Fruit fly (Drosophila melanogaster) whole organism, embryonic: ENCODE data around the gene trk.

ENCODE experiments used
- C15 ChIP-seq: fragments of 200-800 bp; sonication (Bioruptor generic); IDR thresholded peaks from 3 replicates; pipeline ENCODE4 v1.3.6; 2022; ENCODE audit warnings: missing biosample characterization, missing genetic modification characterization
- CG1024 ChIP-seq: fragments of 200-800 bp; sonication (Bioruptor generic); IDR thresholded peaks from 2 replicates; pipeline ENCODE4 v1.3.6; 2022; ENCODE audit warnings: missing biosample characterization, missing genetic modification characterization
- CG10366 ChIP-seq: fragments of 200-800 bp; sonication (Bioruptor generic); IDR thresholded peaks from 2 replicates; pipeline ENCODE4 v1.3.6; 2022; ENCODE audit warnings: missing biosample characterization, missing genetic modification characterization
- CG15514 ChIP-seq: fragments of 200-800 bp; sonication (Bioruptor generic); optimal IDR thresholded peaks from 3 replicates; lab custom pipeline; 2017; ENCODE audit warnings: missing biosample characterization, missing genetic modification characterization, mild to moderate bottlenecking, moderate library complexity, missing genetic modification reagents
- CG17361 ChIP-seq: fragments of 200-800 bp; sonication (Bioruptor generic); IDR thresholded peaks from 3 replicates; pipeline ENCODE4 v1.3.6; 2022; ENCODE audit warnings: missing biosample characterization, missing genetic modification characterization
- CG17802 ChIP-seq: fragments of 200-800 bp; sonication (Bioruptor generic); optimal IDR thresholded peaks from 2 replicates; lab custom pipeline; 2018; ENCODE audit warnings: missing biosample characterization, mild to moderate bottlenecking, missing genetic modification characterization, moderate library complexity
- CG18262 ChIP-seq: fragments of 200-800 bp; optimal IDR thresholded peaks from 3 replicates; lab custom pipeline; 2019; ENCODE audit warnings: missing biosample characterization, mild to moderate bottlenecking, missing genetic modification characterization, moderate library complexity
- CG2120 ChIP-seq: fragments of 200-800 bp; sonication (Bioruptor generic); optimal IDR thresholded peaks from 3 replicates; lab custom pipeline; 2016; ENCODE audit warnings: missing biosample characterization, missing genetic modification characterization
- CG31441 ChIP-seq: fragments of 200-800 bp; sonication (Bioruptor generic); IDR thresholded peaks from 2 replicates; pipeline ENCODE4 v1.3.6; 2022; ENCODE audit warnings: missing biosample characterization, missing genetic modification characterization
- CG3995 ChIP-seq: fragments of 200-800 bp; sonication (Bioruptor generic); optimal IDR thresholded peaks from 3 replicates; lab custom pipeline; 2016; ENCODE audit warnings: missing biosample characterization, missing genetic modification characterization
- CG42726 ChIP-seq: fragments of 200-800 bp; sonication (Bioruptor generic); IDR thresholded peaks from 2 replicates; pipeline ENCODE4 v1.3.6; 2022; ENCODE audit warnings: missing biosample characterization, missing genetic modification characterization; ENCODE audit not compliant: partially characterized antibody
- CG4404 ChIP-seq: fragments of 200-800 bp; sonication (Bioruptor generic); IDR thresholded peaks from 2 replicates; pipeline ENCODE4 v1.3.6; 2022; ENCODE audit warnings: missing biosample characterization, missing genetic modification characterization
- CG4617 ChIP-seq: fragments of 200-800 bp; sonication (Bioruptor generic); optimal IDR thresholded peaks from 3 replicates; lab custom pipeline; 2016; ENCODE audit warnings: missing biosample characterization, missing genetic modification characterization, borderline replicate concordance
- CG5245 ChIP-seq: fragments of 200-800 bp; sonication (Bioruptor generic); optimal IDR thresholded peaks from 3 replicates; lab custom pipeline; 2016; ENCODE audit warnings: missing biosample characterization, missing genetic modification characterization
- CG7928 ChIP-seq: fragments of 200-800 bp; sonication (Bioruptor generic); optimal IDR thresholded peaks from 2 replicates; lab custom pipeline; 2017; ENCODE audit warnings: missing biosample characterization, mild to moderate bottlenecking, missing genetic modification characterization
- CG7963 ChIP-seq: fragments of 200-800 bp; sonication (Bioruptor generic); IDR thresholded peaks from 3 replicates; pipeline ENCODE4 v1.3.6; 2022; ENCODE audit warnings: missing biosample characterization, missing genetic modification characterization; ENCODE audit not compliant: partially characterized antibody
- CG9932 ChIP-seq: fragments of 200-800 bp; sonication (Bioruptor generic); IDR thresholded peaks from 2 replicates; pipeline ENCODE4 v1.3.6; 2022; ENCODE audit warnings: missing biosample characterization, missing genetic modification characterization
- Dll ChIP-seq: fragments of 200-800 bp; sonication (Bioruptor generic); IDR thresholded peaks from 4 replicates; pipeline ENCODE4 v1.3.6; 2022; ENCODE audit warnings: missing biosample characterization, missing genetic modification characterization; ENCODE audit not compliant: partially characterized antibody
- Ets65A ChIP-seq: fragments of 200-800 bp; sonication (Bioruptor generic); peaks from one replicate; lab custom pipeline; 2016; ENCODE audit warnings: missing biosample characterization, missing genetic modification characterization
- H2.0 ChIP-seq: fragments of 200-800 bp; sonication (Bioruptor generic); IDR thresholded peaks from 2 replicates; pipeline ENCODE4 v1.3.6; 2022; ENCODE audit warnings: missing biosample characterization, missing genetic modification characterization
- HLH54F ChIP-seq: fragments of 200-800 bp; sonication (Bioruptor generic); optimal IDR thresholded peaks from 3 replicates; lab custom pipeline; 2016; ENCODE audit warnings: missing biosample characterization, missing genetic modification characterization
- HmgZ ChIP-seq: fragments of 200-800 bp; sonication (Bioruptor generic); optimal IDR thresholded peaks from 2 replicates; lab custom pipeline; 2018; ENCODE audit warnings: missing biosample characterization, mild to moderate bottlenecking, missing genetic modification characterization
- MBD-R2 ChIP-seq: fragments of 200-800 bp; sonication (Bioruptor generic); IDR thresholded peaks from 2 replicates; pipeline ENCODE4 v1.3.6; 2022; ENCODE audit warnings: missing biosample characterization, missing genetic modification characterization
- NfI ChIP-seq: fragments of 200-800 bp; sonication (Bioruptor generic); optimal IDR thresholded peaks from 3 replicates; lab custom pipeline; 2018; ENCODE audit warnings: missing biosample characterization, mild to moderate bottlenecking, missing genetic modification characterization, moderate library complexity
- Opbp ChIP-seq: fragments of 200-800 bp; sonication (Bioruptor generic); IDR thresholded peaks from 3 replicates; pipeline ENCODE4 v1.3.6; 2022; ENCODE audit warnings: missing biosample characterization, missing genetic modification characterization; ENCODE audit not compliant: partially characterized antibody
- Rfx ChIP-seq: fragments of 200-800 bp; sonication (Bioruptor generic); IDR thresholded peaks from 2 replicates; pipeline ENCODE4 v1.3.6; 2022; ENCODE audit warnings: missing biosample characterization, missing genetic modification characterization
- Scr ChIP-seq: fragments of 200-800 bp; sonication (Bioruptor generic); IDR thresholded peaks from 2 replicates; pipeline ENCODE4 v1.3.6; 2022; ENCODE audit warnings: missing biosample characterization, missing genetic modification characterization; ENCODE audit not compliant: partially characterized antibody
- Sox100B ChIP-seq: fragments of 200-800 bp; sonication (Bioruptor generic); optimal IDR thresholded peaks from 3 replicates; lab custom pipeline; 2018; ENCODE audit warnings: missing biosample characterization, mild to moderate bottlenecking, missing genetic modification characterization
- Sry-δ ChIP-seq: fragments of 200-800 bp; sonication (Bioruptor generic); optimal IDR thresholded peaks from 2 replicates; lab custom pipeline; 2016; ENCODE audit warnings: missing biosample characterization, missing genetic modification characterization
- Stat92E ChIP-seq, 3 experiments: fragments of >200 bp in 2 of 3; fragments of 200-800 bp in 1 of 3; sonication (Bioruptor generic) in 1 of 3; optimal IDR thresholded peaks; 2 replicates each; lab custom pipeline; 2017 to 2019; ENCODE audit warnings: missing biosample characterization in 3 of 3, missing genetic modification characterization in 3 of 3, mild to moderate bottlenecking in 1 of 3, moderate library complexity in 1 of 3
- amos ChIP-seq: fragments of 200-800 bp; sonication (Bioruptor generic); IDR thresholded peaks from 2 replicates; pipeline ENCODE4 v1.3.6; 2022; ENCODE audit warnings: missing biosample characterization, missing genetic modification characterization; ENCODE audit not compliant: partially characterized antibody
- dysf ChIP-seq: fragments of 200-800 bp; sonication (Bioruptor generic); IDR thresholded peaks from 3 replicates; pipeline ENCODE4 v1.3.6; 2022; ENCODE audit warnings: missing biosample characterization, missing genetic modification characterization
- fu2 ChIP-seq: fragments of 200-800 bp; sonication (Bioruptor generic); optimal IDR thresholded peaks from 2 replicates; lab custom pipeline; 2016; ENCODE audit warnings: missing biosample characterization, missing genetic modification characterization
- grau ChIP-seq: fragments of 200-800 bp; optimal IDR thresholded peaks from 3 replicates; lab custom pipeline; 2019; ENCODE audit warnings: missing biosample characterization, mild to moderate bottlenecking, missing genetic modification characterization, moderate library complexity
- ham ChIP-seq: fragments of 200-800 bp; sonication (Bioruptor generic); IDR thresholded peaks from 2 replicates; pipeline ENCODE4 v1.3.6; 2022; ENCODE audit warnings: missing biosample characterization, missing genetic modification characterization
- her ChIP-seq: fragments of 200-800 bp; sonication (Bioruptor generic); optimal IDR thresholded peaks from 2 replicates; lab custom pipeline; 2016; ENCODE audit warnings: missing biosample characterization, missing genetic modification characterization
- inv ChIP-seq: fragments of 200-800 bp; sonication (Bioruptor generic); IDR thresholded peaks from 2 replicates; pipeline ENCODE4 v1.3.6; 2022; ENCODE audit warnings: missing biosample characterization, missing genetic modification characterization; ENCODE audit not compliant: partially characterized antibody
- nmo ChIP-seq: fragments of 200-800 bp; sonication (Bioruptor generic); optimal IDR thresholded peaks from 2 replicates; lab custom pipeline; 2018; ENCODE audit warnings: missing biosample characterization, mild to moderate bottlenecking, missing genetic modification characterization, moderate library complexity
- nom ChIP-seq: fragments of 200-800 bp; sonication (Bioruptor generic); optimal IDR thresholded peaks from 2 replicates; lab custom pipeline; 2017; ENCODE audit warnings: missing biosample characterization, missing genetic modification characterization, mild to moderate bottlenecking, moderate library complexity, missing genetic modification reagents
- row ChIP-seq: fragments of 200-800 bp; sonication (Bioruptor generic); IDR thresholded peaks from 3 replicates; pipeline ENCODE4 v1.3.6; 2022; ENCODE audit warnings: missing biosample characterization, missing genetic modification characterization
- sd ChIP-seq: fragments of 200-800 bp; sonication (Bioruptor generic); optimal IDR thresholded peaks from 3 replicates; lab custom pipeline; 2018; ENCODE audit warnings: missing biosample characterization, mild to moderate bottlenecking, missing genetic modification characterization, moderate library complexity
- sens ChIP-seq: fragments of 200-800 bp; sonication (Bioruptor generic); peaks from one replicate; lab custom pipeline; 2016; ENCODE audit warnings: missing biosample characterization, missing genetic modification characterization
- sob ChIP-seq: fragments of 200-800 bp; sonication (Bioruptor generic); IDR thresholded peaks from 2 replicates; pipeline ENCODE4 v1.3.6; 2022; ENCODE audit warnings: missing biosample characterization, missing genetic modification characterization
- ssp ChIP-seq: fragments of 200-800 bp; sonication (Bioruptor generic); IDR thresholded peaks from 2 replicates; pipeline ENCODE4 v1.3.6; 2022; ENCODE audit warnings: missing biosample characterization, missing genetic modification characterization
- stwl ChIP-seq: fragments of 200-800 bp; sonication (Bioruptor generic); optimal IDR thresholded peaks from 3 replicates; lab custom pipeline; 2018; ENCODE audit warnings: missing biosample characterization, mild to moderate bottlenecking, missing genetic modification characterization, moderate library complexity
- sug ChIP-seq: fragments of 200-800 bp; optimal IDR thresholded peaks from 2 replicates; lab custom pipeline; 2019; ENCODE audit warnings: missing biosample characterization, mild to moderate bottlenecking, missing genetic modification characterization, moderate library complexity
- trh ChIP-seq: fragments of 200-800 bp; sonication (Bioruptor generic); optimal IDR thresholded peaks from 2 replicates; lab custom pipeline; 2016; ENCODE audit warnings: missing biosample characterization, missing genetic modification characterization
- vvl ChIP-seq: fragments of 200-800 bp; sonication (Bioruptor generic); IDR thresholded peaks from 2 replicates; pipeline ENCODE4 v1.3.6; 2022; ENCODE audit warnings: missing biosample characterization, missing genetic modification characterization

trk gene

dm6 chr2L:10226724-10227407 lies 45.3 kb downstream of the trk start, which contains the start of gene CG5708 (continued):
- TF ChIP-seq CG18262 (tag; lab: Kevin White, UChicago) (peak; percentile 37), ham (GFP tag; lab: Robert Waterston, UW) (no peak), sens (GFP tag; lab: Kevin White, UChicago) (peak; percentile 35), Stat92E (GFP tag; optimal IDR thresholded peaks at IDR 0.05; lab: Kevin White, UChicago) (peak in 1 of 3 experiments; percentile 17), dysf (GFP tag; lab: Robert Waterston, UW) (no peak), Opbp (peak; percentile 75; the same call in 2 of the 3 replicates), NfI (GFP tag; lab: Kevin White, UChicago) (peak; percentile 33), ssp (peak; percentile 87), stwl (tag; lab: Kevin White, UChicago) (peak; percentile 1), sob (GFP tag; lab: Robert Waterston, UW) (0 out of 2 replicates have a peak, but pooled peaks have one; percentile 39), HLH54F (GFP tag; lab: Kevin White, UChicago) (peak; percentile 5), Dll (peak; percentile 40; the same call in 1 of the 4 replicates), MBD-R2 (GFP tag; lab: Robert Waterston, UW) (peak; percentile 58), H2.0 (GFP tag; lab: Robert Waterston, UW) (no peak), inv (GFP tag; lab: Robert Waterston, UW) (peak; percentile 57; the same call in 1 of the 2 replicates), Ets65A (peak; percentile 13), Sry-δ (GFP tag; lab: Kevin White, UChicago) (peak; percentile 36), CG5245 (no peak), vvl (GFP tag; lab: Robert Waterston, UW) (0 out of 2 replicates have a peak, but pooled peaks have one; percentile 42), CG1024 (GFP tag; lab: Robert Waterston, UW) (peak; percentile 96), CG7963 (GFP tag; lab: Robert Waterston, UW) (no peak), CG7928 (GFP tag; lab: Kevin White, UChicago) (no peak), CG10366 (peak; percentile 58; the same call in 1 of the 2 replicates), sd (tag; lab: Kevin White, UChicago) (peak; percentile 73), amos (GFP tag; lab: Robert Waterston, UW) (peak; percentile 68; the same call in 1 of the 2 replicates), CG2120 (peak; percentile 37), CG17361 (GFP tag; lab: Robert Waterston, UW) (peak; percentile 66; the same call in 2 of the 3 replicates), CG31441 (peak; percentile 46; the same call in 1 of the 2 replicates), CG4617 (GFP tag; lab: Kevin White, UChicago) (peak; percentile 73), fu2 (GFP tag; lab: Kevin White, UChicago) (no peak), C15 (no peak), sug (tag; lab: Kevin White, UChicago) (peak; percentile 15), Sox100B (GFP tag; lab: Kevin White, UChicago) (peak; percentile 24), CG42726 (peak; percentile 54; the same call in 1 of the 2 replicates), her (no peak), CG17802 (tag; lab: Kevin White, UChicago) (peak; percentile 82), grau (tag; lab: Kevin White, UChicago) (peak; percentile 24), CG15514 (peak; percentile 30), HmgZ (peak; percentile 42), CG9932 (GFP tag; lab: Robert Waterston, UW) (no peak), trh (GFP tag; lab: Kevin White, UChicago) (no peak), nmo (GFP tag; lab: Kevin White, UChicago) (peak; percentile 66), row (GFP tag; lab: Robert Waterston, UW) (peak; percentile 89), CG4404 (GFP tag; lab: Robert Waterston, UW) (no peak), nom (no peak), Scr (GFP tag; lab: Robert Waterston, UW) (peak; percentile 59), CG3995 (GFP tag; lab: Kevin White, UChicago) (peak; percentile 52), Rfx (GFP tag; lab: Robert Waterston, UW) (peak; percentile 45; the same call in 1 of the 2 replicates)
